Fruit fly (Drosophila melanogaster): ENCODE measurements around the gene CG32037.

Gene CG32037

DNA sequence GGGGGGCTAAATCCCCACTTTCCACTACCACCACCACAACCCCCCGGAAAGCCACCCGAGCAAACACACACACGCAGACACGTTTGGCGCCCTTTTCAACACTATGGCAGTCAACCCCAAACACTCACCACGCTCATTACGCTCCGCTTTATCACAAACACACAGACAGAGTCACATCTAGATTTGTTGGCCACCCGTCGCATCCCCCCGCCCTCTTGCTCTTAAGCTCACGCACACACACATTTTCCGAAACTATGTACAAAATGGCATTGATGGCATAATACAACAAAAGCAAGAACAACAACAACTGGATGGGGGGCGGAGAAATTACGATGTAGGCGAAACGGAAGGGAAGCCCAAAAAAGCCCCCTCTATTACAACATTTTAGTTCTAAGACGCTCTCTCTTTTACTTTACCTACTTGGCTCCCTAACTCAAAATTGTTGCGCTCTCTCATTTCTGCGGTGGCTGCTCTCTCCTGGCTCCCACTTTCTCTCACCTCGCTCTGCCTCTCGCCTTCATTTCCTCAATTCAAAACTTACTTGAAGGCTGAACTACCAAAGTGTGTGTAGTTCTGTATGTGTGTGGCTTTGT, 26.3 kb downstream of the CG32037 start (continued):
- no peak for TF ChIP-seq CG33213 (GFP tag; optimal IDR thresholded peaks at IDR 0.05)
- TF ChIP-seq cg (GFP tag; optimal IDR thresholded peaks at IDR 0.05) = peak; percentile 88
- TF ChIP-seq Dll (GFP tag; IDR thresholded peaks at IDR 0.05; ENCODE audit: partially characterized antibody) = no peak
- TF ChIP-seq Dek (tag; optimal IDR thresholded peaks at IDR 0.05) = no peak
- peak; percentile 5 for TF ChIP-seq Deaf1 (tag; optimal IDR thresholded peaks at IDR 0.05)
- no peak for TF ChIP-seq Stat92E (GFP tag; optimal IDR thresholded peaks at IDR 0.05)
- TF ChIP-seq exex (tag; optimal IDR thresholded peaks at IDR 0.05) = peak; percentile 16
- TF ChIP-seq HLH4C (GFP tag; IDR thresholded peaks at IDR 0.05; ENCODE audit: partially characterized antibody) = no peak
- peak; percentile 71 for TF ChIP-seq kni (GFP tag; optimal IDR thresholded peaks at IDR 0.05)
- no peak for TF ChIP-seq CG6683 (GFP tag; optimal IDR thresholded peaks at IDR 0.05)
- TF ChIP-seq CoRest (tag; optimal IDR thresholded peaks at IDR 0.05) = no peak
- peak; percentile 51 for TF ChIP-seq sd (tag; optimal IDR thresholded peaks at IDR 0.05)
- no peak for TF ChIP-seq CG9215 (GFP tag; IDR thresholded peaks at IDR 0.05)
- TF ChIP-seq Hey (tag; optimal IDR thresholded peaks at IDR 0.05) = peak; percentile 30
- TF ChIP-seq onecut (GFP tag; IDR thresholded peaks at IDR 0.05) = peak; percentile 15; the same call in 1 of the 2 replicates
- TF ChIP-seq slou (GFP tag; optimal IDR thresholded peaks at IDR 0.05) = no peak
- no peak for TF ChIP-seq chif (GFP tag; optimal IDR thresholded peaks at IDR 0.05)
- peak; percentile 13 for TF ChIP-seq Jarid2 (GFP tag; optimal IDR thresholded peaks at IDR 0.05)
- no peak for TF ChIP-seq CG7928 (GFP tag; optimal IDR thresholded peaks at IDR 0.05)
- no peak for TF ChIP-seq fu2 (GFP tag; optimal IDR thresholded peaks at IDR 0.05)
- no peak for TF ChIP-seq CG2199 (GFP tag; IDR thresholded peaks at IDR 0.05)
- TF ChIP-seq Neu2 (GFP tag; optimal IDR thresholded peaks at IDR 0.05; ENCODE audit: borderline replicate concordance) = no peak
- TF ChIP-seq btn (GFP tag; optimal IDR thresholded peaks at IDR 0.05) = no peak
- TF ChIP-seq row (GFP tag; IDR thresholded peaks at IDR 0.05) = peak; percentile 13; the same call in 1 of the 3 replicates
- no peak for TF ChIP-seq Abd-B (GFP tag; optimal IDR thresholded peaks at IDR 0.05)
- TF ChIP-seq CG6854 (GFP tag; optimal IDR thresholded peaks at IDR 0.05) = no peak
- TF ChIP-seq CG9437 (GFP tag; optimal IDR thresholded peaks at IDR 0.05) = no peak
- no peak for TF ChIP-seq grn (GFP tag; optimal IDR thresholded peaks at IDR 0.05)
- no peak for TF ChIP-seq ato (GFP tag; IDR thresholded peaks at IDR 0.05; ENCODE audit: partially characterized antibody)
- TF ChIP-seq Nf-YA (GFP tag; IDR thresholded peaks at IDR 0.05) = no peak
- TF ChIP-seq CG13287 (GFP tag; IDR thresholded peaks at IDR 0.05; ENCODE audit: partially characterized antibody) = no peak
- TF ChIP-seq HLH54F (GFP tag; optimal IDR thresholded peaks at IDR 0.05) = no peak
- peak; percentile 29; the same call in 1 of the 2 replicates for TF ChIP-seq vvl (GFP tag; IDR thresholded peaks at IDR 0.05)
- TF ChIP-seq CG14014 (GFP tag; IDR thresholded peaks at IDR 0.05) = no peak
- TF ChIP-seq Sox102F (GFP tag; optimal IDR thresholded peaks at IDR 0.05) = no peak
- TF ChIP-seq CG1832 (GFP tag; optimal IDR thresholded peaks at IDR 0.05) = no peak
- TF ChIP-seq CG11560 (tag; IDR thresholded peaks at IDR 0.05) = no peak
- TF ChIP-seq yki (optimal IDR thresholded peaks at IDR 0.05) = peak; percentile 49
- no peak for TF ChIP-seq NFAT (GFP tag; IDR thresholded peaks at IDR 0.05)
- no peak for TF ChIP-seq CG10959 (GFP tag; IDR thresholded peaks at IDR 0.05)
- no peak for TF ChIP-seq CG15601 (tag; optimal IDR thresholded peaks at IDR 0.05)
- no peak for TF ChIP-seq tin (GFP tag; optimal IDR thresholded peaks at IDR 0.05)
- TF ChIP-seq CG13296 (GFP tag; optimal IDR thresholded peaks at IDR 0.05) = no peak
- no peak for TF ChIP-seq CG7987 (GFP tag; optimal IDR thresholded peaks at IDR 0.05)
- 0 out of 2 replicates have a peak, but pooled peaks have one; percentile 36 for TF ChIP-seq CG42726 (GFP tag; IDR thresholded peaks at IDR 0.05; ENCODE audit: partially characterized antibody)
- TF ChIP-seq CG8290 (GFP tag; optimal IDR thresholded peaks at IDR 0.05) = no peak
- TF ChIP-seq CG8290 (tag; optimal IDR thresholded peaks at IDR 0.05) = peak; percentile 10 to 50
- no peak for TF ChIP-seq pb (GFP tag; optimal IDR thresholded peaks at IDR 0.05)
- TF ChIP-seq pan (optimal IDR thresholded peaks at IDR 0.05) = no peak
- no peak for TF ChIP-seq pan (GFP tag; optimal IDR thresholded peaks at IDR 0.05 in 1 of 2, IDR thresholded peaks at IDR 0.05 in 1 of 2)

Data from whole organism, embryonic.